Fruit fly (Drosophila melanogaster) whole organism, embryonic: ENCODE measurements around the gene GCC88.

Source experiments
- Abd-B ChIP-seq: fragments of 200-800 bp; sonication (Bioruptor generic); optimal IDR thresholded peaks from 2 replicates; lab custom pipeline; 2018; ENCODE audit warnings: missing biosample characterization, mild to moderate bottlenecking, missing genetic modification characterization, moderate library complexity
- Awh ChIP-seq: fragments of 200-800 bp; sonication (Bioruptor generic); IDR thresholded peaks from 2 replicates; pipeline ENCODE4, ENCODE4 v1.3.6; 2022; ENCODE audit warnings: missing biosample characterization, missing genetic modification characterization
- CG10366 ChIP-seq: fragments of 200-800 bp; sonication (Bioruptor generic); IDR thresholded peaks from 2 replicates; pipeline ENCODE4 v1.3.6; 2022; ENCODE audit warnings: missing biosample characterization, missing genetic modification characterization
- CG10431 ChIP-seq: fragments of 200-800 bp; sonication (Bioruptor generic); optimal IDR thresholded peaks from 3 replicates; lab custom pipeline; 2018; ENCODE audit warnings: missing biosample characterization, mild to moderate bottlenecking, missing genetic modification characterization
- CG11695 ChIP-seq: fragments of 200-800 bp; sonication (Bioruptor generic); IDR thresholded peaks from 3 replicates; pipeline ENCODE4 v1.3.6; 2022; ENCODE audit warnings: missing biosample characterization, missing genetic modification characterization
- CG12155 ChIP-seq: fragments of 200-800 bp; sonication (Bioruptor generic); optimal IDR thresholded peaks from 3 replicates; lab custom pipeline; 2016; ENCODE audit warnings: missing biosample characterization, missing genetic modification characterization
- CG12769 ChIP-seq: fragments of 200-800 bp; sonication (Bioruptor generic); optimal IDR thresholded peaks from 2 replicates; lab custom pipeline; 2019; ENCODE audit warnings: missing biosample characterization, mild to moderate bottlenecking, missing genetic modification characterization, moderate library complexity
- CG13123 ChIP-seq: fragments of 200-800 bp; sonication (Bioruptor generic); optimal IDR thresholded peaks from 2 replicates; lab custom pipeline; 2016; ENCODE audit warnings: missing biosample characterization, missing genetic modification characterization
- CG13624 ChIP-seq: fragments of 200-800 bp; sonication (Bioruptor generic); optimal IDR thresholded peaks from 2 replicates; lab custom pipeline; 2016; ENCODE audit warnings: missing biosample characterization, missing genetic modification characterization
- CG15011 ChIP-seq: fragments of 200-800 bp; sonication (Bioruptor generic); optimal IDR thresholded peaks from 3 replicates; lab custom pipeline; 2018; ENCODE audit warnings: missing biosample characterization, mild to moderate bottlenecking, missing genetic modification characterization
- CG15514 ChIP-seq: fragments of 200-800 bp; sonication (Bioruptor generic); optimal IDR thresholded peaks from 3 replicates; lab custom pipeline; 2017; ENCODE audit warnings: missing biosample characterization, missing genetic modification characterization, mild to moderate bottlenecking, moderate library complexity, missing genetic modification reagents
- CG15696 ChIP-seq: fragments of 200-800 bp; sonication (Bioruptor generic); optimal IDR thresholded peaks from 2 replicates; lab custom pipeline; 2019; ENCODE audit warnings: missing biosample characterization, mild to moderate bottlenecking, missing genetic modification characterization, moderate library complexity
- CG30020 ChIP-seq: fragments of 200-800 bp; optimal IDR thresholded peaks from 2 replicates; lab custom pipeline; 2019; ENCODE audit warnings: missing biosample characterization, mild to moderate bottlenecking, missing genetic modification characterization, moderate library complexity
- CG4328 ChIP-seq: fragments of 200-800 bp; sonication (Bioruptor generic); optimal IDR thresholded peaks from 3 replicates; lab custom pipeline; 2017; ENCODE audit warnings: missing biosample characterization, missing genetic modification reagents, missing genetic modification characterization
- CG43689 ChIP-seq: fragments of 200-800 bp; sonication (Bioruptor generic); IDR thresholded peaks from 2 replicates; pipeline ENCODE4 v1.3.6; 2022; ENCODE audit warnings: missing biosample characterization, missing genetic modification characterization
- CG4404 ChIP-seq: fragments of 200-800 bp; sonication (Bioruptor generic); IDR thresholded peaks from 2 replicates; pipeline ENCODE4 v1.3.6; 2022; ENCODE audit warnings: missing biosample characterization, missing genetic modification characterization
- CG4820 ChIP-seq: fragments of 200-800 bp; sonication (Bioruptor generic); optimal IDR thresholded peaks from 3 replicates; lab custom pipeline; 2016; ENCODE audit warnings: missing biosample characterization, missing genetic modification characterization
- CG5245 ChIP-seq: fragments of 200-800 bp; sonication (Bioruptor generic); optimal IDR thresholded peaks from 3 replicates; lab custom pipeline; 2016; ENCODE audit warnings: missing biosample characterization, missing genetic modification characterization
- CG6254 ChIP-seq: fragments of 200-800 bp; sonication (Bioruptor generic); optimal IDR thresholded peaks from 3 replicates; lab custom pipeline; 2017; ENCODE audit warnings: mild to moderate bottlenecking, missing biosample characterization, missing genetic modification reagents, missing genetic modification characterization
- CG6854 ChIP-seq: fragments of 200-800 bp; sonication (Bioruptor generic); optimal IDR thresholded peaks from 3 replicates; lab custom pipeline; 2017; ENCODE audit warnings: missing biosample characterization, mild to moderate bottlenecking, missing genetic modification characterization
- CG7556 ChIP-seq: fragments of 200-800 bp; sonication (Bioruptor generic); optimal IDR thresholded peaks from 2 replicates; lab custom pipeline; 2017; ENCODE audit warnings: missing biosample characterization, mild to moderate bottlenecking, missing genetic modification characterization
- CG7745 ChIP-seq: fragments of 200-800 bp; sonication (Bioruptor generic); optimal IDR thresholded peaks from 2 replicates; lab custom pipeline; 2018; ENCODE audit warnings: missing biosample characterization, mild to moderate bottlenecking, missing genetic modification characterization, moderate library complexity
- CG9727 ChIP-seq: fragments of 200-800 bp; sonication (Bioruptor generic); optimal IDR thresholded peaks from 3 replicates; lab custom pipeline; 2017; ENCODE audit warnings: missing biosample characterization, mild to moderate bottlenecking, missing genetic modification characterization
- CG9932 ChIP-seq: fragments of 200-800 bp; sonication (Bioruptor generic); IDR thresholded peaks from 2 replicates; pipeline ENCODE4 v1.3.6; 2022; ENCODE audit warnings: missing biosample characterization, missing genetic modification characterization
- Camta ChIP-seq: fragments of 200-800 bp; sonication (Bioruptor generic); optimal IDR thresholded peaks from 2 replicates; lab custom pipeline; 2016; ENCODE audit warnings: missing biosample characterization, missing genetic modification characterization
- CoRest ChIP-seq: fragments of 200-800 bp; sonication (Bioruptor generic); optimal IDR thresholded peaks from 3 replicates; lab custom pipeline; 2018; ENCODE audit warnings: missing biosample characterization, mild to moderate bottlenecking, missing genetic modification characterization, moderate library complexity
- Dbx ChIP-seq: fragments of 200-800 bp; sonication (Bioruptor generic); IDR thresholded peaks from 3 replicates; pipeline ENCODE4 v1.3.6; 2022; ENCODE audit warnings: missing biosample characterization, missing genetic modification characterization
- Doc3 ChIP-seq: fragments of 200-800 bp; sonication (Bioruptor generic); IDR thresholded peaks from 3 replicates; pipeline ENCODE4 v1.3.6; 2022; ENCODE audit warnings: missing biosample characterization, missing genetic modification characterization; ENCODE audit not compliant: partially characterized antibody
- Dp ChIP-seq: fragments of 200-800 bp; sonication (Bioruptor generic); optimal IDR thresholded peaks from 2 replicates; lab custom pipeline; 2018; ENCODE audit warnings: missing biosample characterization, mild to moderate bottlenecking, missing genetic modification characterization, moderate library complexity
- Hand ChIP-seq: fragments of 200-800 bp; sonication (Bioruptor generic); optimal IDR thresholded peaks from 2 replicates; lab custom pipeline; 2017; ENCODE audit warnings: mild to moderate bottlenecking, missing biosample characterization, missing genetic modification reagents, missing genetic modification characterization
- Lim3 ChIP-seq: fragments of 200-800 bp; sonication (Bioruptor generic); IDR thresholded peaks from 2 replicates; pipeline ENCODE4 v1.3.6; 2022; ENCODE audit warnings: missing biosample characterization, missing genetic modification characterization
- Mrtf ChIP-seq: fragments of 200-800 bp; sonication (Bioruptor generic); IDR thresholded peaks from 3 replicates; pipeline ENCODE4 v1.3.6; 2022; ENCODE audit warnings: missing biosample characterization, missing genetic modification characterization
- Side ChIP-seq: fragments of 200-800 bp; sonication (Bioruptor generic); optimal IDR thresholded peaks from 2 replicates; lab custom pipeline; 2016; ENCODE audit warnings: missing biosample characterization, missing genetic modification characterization
- Sin3A ChIP-seq: fragments of >200 bp; optimal IDR thresholded peaks from 2 replicates; lab custom pipeline; 2018
- TFAM ChIP-seq: fragments of 200-800 bp; sonication (Bioruptor generic); optimal IDR thresholded peaks from 2 replicates; lab custom pipeline; 2017; ENCODE audit warnings: missing biosample characterization, missing genetic modification characterization, inconsistent platforms
- Usf ChIP-seq: fragments of 200-800 bp; sonication (Bioruptor generic); optimal IDR thresholded peaks from 2 replicates; lab custom pipeline; 2017; ENCODE audit warnings: missing genotype, missing biosample characterization, missing genetic modification characterization
- amos ChIP-seq: fragments of 200-800 bp; sonication (Bioruptor generic); IDR thresholded peaks from 2 replicates; pipeline ENCODE4 v1.3.6; 2022; ENCODE audit warnings: missing biosample characterization, missing genetic modification characterization; ENCODE audit not compliant: partially characterized antibody
- crol ChIP-seq: fragments of 200-800 bp; sonication (Bioruptor generic); IDR thresholded peaks from 2 replicates; pipeline ENCODE4 v1.3.6; 2022; ENCODE audit warnings: missing biosample characterization, missing genetic modification characterization
- dati ChIP-seq: fragments of 200-800 bp; sonication (Bioruptor generic); IDR thresholded peaks from 2 replicates; pipeline ENCODE4 v1.3.6; 2022; ENCODE audit warnings: missing biosample characterization, missing genetic modification characterization
- ems ChIP-seq: fragments of 200-800 bp; sonication (Bioruptor generic); optimal IDR thresholded peaks from 3 replicates; lab custom pipeline; 2016; ENCODE audit warnings: missing biosample characterization, missing genetic modification characterization
- gem ChIP-seq: fragments of 200-800 bp; sonication (Bioruptor generic); optimal IDR thresholded peaks from 2 replicates; lab custom pipeline; 2019; ENCODE audit warnings: missing biosample characterization, mild to moderate bottlenecking, missing genetic modification characterization, moderate library complexity
- hbn ChIP-seq: fragments of 200-800 bp; sonication (Bioruptor generic); IDR thresholded peaks from 2 replicates; pipeline ENCODE4 v1.3.6; 2022; ENCODE audit warnings: missing biosample characterization, missing genetic modification characterization; ENCODE audit not compliant: partially characterized antibody
- jing ChIP-seq: fragments of 200-800 bp; sonication (Bioruptor generic); optimal IDR thresholded peaks from 2 replicates; lab custom pipeline; 2018; ENCODE audit warnings: missing biosample characterization, mild to moderate bottlenecking, missing genetic modification characterization
- ken ChIP-seq: fragments of 200-800 bp; sonication (Bioruptor generic); IDR thresholded peaks from 3 replicates; pipeline ENCODE4 v1.3.6; 2022; ENCODE audit warnings: missing biosample characterization, missing genetic modification characterization
- maf-S ChIP-seq: fragments of 200-800 bp; sonication (Bioruptor generic); optimal IDR thresholded peaks from 2 replicates; lab custom pipeline; 2016; ENCODE audit warnings: missing biosample characterization, missing genetic modification characterization
- peb ChIP-seq: fragments of 200-800 bp; sonication (Bioruptor generic); IDR thresholded peaks from 2 replicates; pipeline ENCODE4 v1.3.6; 2022; ENCODE audit warnings: missing biosample characterization, missing genetic modification characterization
- pfk ChIP-seq: fragments of 200-800 bp; sonication (Bioruptor generic); optimal IDR thresholded peaks from 2 replicates; lab custom pipeline; 2018; ENCODE audit warnings: missing biosample characterization, mild to moderate bottlenecking, missing genetic modification characterization, moderate library complexity
- pum ChIP-seq: fragments of 200-800 bp; sonication (Bioruptor generic); optimal IDR thresholded peaks from 2 replicates; lab custom pipeline; 2016; ENCODE audit warnings: missing biosample characterization, missing genetic modification characterization
- sna ChIP-seq: fragments of 200-800 bp; sonication (Bioruptor generic); IDR thresholded peaks from 2 replicates; pipeline ENCODE4 v1.3.6; 2022; ENCODE audit warnings: missing biosample characterization, missing genetic modification characterization; ENCODE audit not compliant: partially characterized antibody
- so ChIP-seq: fragments of 200-800 bp; sonication (Bioruptor generic); IDR thresholded peaks from 3 replicates; pipeline ENCODE4 v1.3.6; 2022; ENCODE audit warnings: missing biosample characterization, missing genetic modification characterization
- ttk ChIP-seq: fragments of 200-800 bp; sonication (Bioruptor generic); IDR thresholded peaks from 2 replicates; pipeline ENCODE4 v2.1.2; 2022; ENCODE audit warnings: missing biosample characterization, missing genetic modification characterization

GCC88 gene

DNA sequence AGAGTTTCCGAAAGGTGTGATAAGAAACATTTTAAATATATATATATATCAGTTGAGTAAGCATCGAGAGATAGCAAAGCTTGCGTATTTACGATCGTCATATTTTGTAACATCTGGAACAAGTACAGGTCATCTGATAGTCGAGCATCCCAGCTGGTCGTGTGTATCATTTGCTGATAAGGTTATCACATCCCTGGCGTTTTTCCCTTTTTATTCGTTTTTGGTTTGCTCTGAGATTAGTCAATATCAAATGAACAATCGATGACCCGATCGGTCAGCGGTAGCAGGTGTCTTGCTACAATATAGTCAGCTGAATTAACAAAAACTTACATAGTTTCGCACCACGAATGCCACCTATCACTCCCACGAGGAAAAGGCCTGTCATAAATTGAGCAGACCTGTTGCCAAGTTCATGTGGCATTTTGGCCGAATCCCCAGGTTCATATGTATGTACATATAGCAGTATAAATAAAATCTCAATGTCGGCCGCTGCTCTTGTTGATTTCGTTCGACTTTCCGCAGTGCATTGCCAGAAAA is 29.4 kb downstream of the GCC88 start (continued):
- TF ChIP-seq CG15514 = peak; percentile 54
- TF ChIP-seq pum (GFP tag; lab: Kevin White, UChicago) = no peak
- no peak for TF ChIP-seq CG13123 (GFP tag; lab: Kevin White, UChicago)
- TF ChIP-seq CG12155 (GFP tag; lab: Kevin White, UChicago) = peak; percentile 42
- no peak for TF ChIP-seq pfk (GFP tag; lab: Kevin White, UChicago)
- TF ChIP-seq peb (GFP tag; lab: Robert Waterston, UW) = no peak
- TF ChIP-seq Doc3 (GFP tag; lab: Robert Waterston, UW) = no peak
- peak; percentile 7 for TF ChIP-seq Usf (GFP tag; lab: Kevin White, UChicago)
- peak; percentile 7 for TF ChIP-seq CG15011 (GFP tag; lab: Kevin White, UChicago)
- TF ChIP-seq Sin3A (lab: Kevin White, UChicago) = no peak
- TF ChIP-seq CG15696 (tag; lab: Kevin White, UChicago) = no peak
- peak; percentile 67 for TF ChIP-seq CG10366 (GFP tag; lab: Robert Waterston, UW)
- TF ChIP-seq Awh (GFP tag; lab: Robert Waterston, UW) = no peak
- TF ChIP-seq CG10431 = no peak
- TF ChIP-seq sna (GFP tag; lab: Robert Waterston, UW) = no peak
- TF ChIP-seq CG9932 = peak; percentile 40
- TF ChIP-seq CG4328 (GFP tag; lab: Kevin White, UChicago) = no peak
- TF ChIP-seq ttk = peak; percentile 52
- TF ChIP-seq crol (GFP tag; lab: Robert Waterston, UW) = no peak
- no peak for TF ChIP-seq CG13624 (GFP tag; lab: Kevin White, UChicago)
- TF ChIP-seq CG7745 (tag; lab: Kevin White, UChicago) = no peak
- no peak for TF ChIP-seq TFAM
- peak; percentile 40 for TF ChIP-seq Abd-B (GFP tag; lab: Kevin White, UChicago)
- 0 out of 2 replicates have a peak, but pooled peaks have one; percentile 33 for TF ChIP-seq CG43689
- TF ChIP-seq CG6854 = peak; percentile 26
- TF ChIP-seq CG11695 (GFP tag; lab: Robert Waterston, UW) = peak; percentile 52; the same call in 1 of the 3 replicates
- peak; percentile 82 for TF ChIP-seq gem (tag; lab: Kevin White, UChicago)
- no peak for TF ChIP-seq jing (GFP tag; lab: Kevin White, UChicago)
- no peak for TF ChIP-seq Dp (GFP tag; lab: Kevin White, UChicago)
- no peak for TF ChIP-seq hbn (GFP tag; lab: Robert Waterston, UW)
- no peak for TF ChIP-seq Lim3 (GFP tag; lab: Robert Waterston, UW)
- TF ChIP-seq Dbx = peak; percentile 35; the same call in 1 of the 3 replicates
- peak; percentile 62 for TF ChIP-seq CoRest
- TF ChIP-seq CG7556 (GFP tag; lab: Kevin White, UChicago) = peak; percentile 51
- TF ChIP-seq CG5245 (GFP tag; lab: Kevin White, UChicago) = no peak
- no peak for TF ChIP-seq maf-S (GFP tag; lab: Kevin White, UChicago)
- no peak for TF ChIP-seq dati (GFP tag; lab: Robert Waterston, UW)
- TF ChIP-seq amos (GFP tag; lab: Robert Waterston, UW) = no peak
- TF ChIP-seq CG12769 (tag; lab: Kevin White, UChicago) = peak; percentile 48
- TF ChIP-seq so (GFP tag; lab: Robert Waterston, UW) = no peak
- no peak for TF ChIP-seq Side (GFP tag; lab: Kevin White, UChicago)
- no peak for TF ChIP-seq CG4404 (GFP tag; lab: Robert Waterston, UW)
- no peak for TF ChIP-seq CG6254 (GFP tag; lab: Kevin White, UChicago)
- TF ChIP-seq Mrtf (GFP tag; lab: Robert Waterston, UW) = no peak
- peak; percentile 15 for TF ChIP-seq ems (GFP tag; lab: Kevin White, UChicago)
- no peak for TF ChIP-seq Camta (GFP tag; lab: Kevin White, UChicago)
- TF ChIP-seq ken = no peak
- TF ChIP-seq CG9727 (GFP tag; lab: Kevin White, UChicago) = peak; percentile 60
- peak; percentile 28 for TF ChIP-seq CG4820 (GFP tag; lab: Kevin White, UChicago)
- no peak for TF ChIP-seq CG30020
- TF ChIP-seq Hand (GFP tag; lab: Kevin White, UChicago) = peak; percentile 60
